Worm (Caenorhabditis elegans): ENCODE data around the gene ceh-10.
A peak's percentile ranks its signal among the peaks of the same experiment; 100 is the strongest.

ceh-10 gene

DNA sequence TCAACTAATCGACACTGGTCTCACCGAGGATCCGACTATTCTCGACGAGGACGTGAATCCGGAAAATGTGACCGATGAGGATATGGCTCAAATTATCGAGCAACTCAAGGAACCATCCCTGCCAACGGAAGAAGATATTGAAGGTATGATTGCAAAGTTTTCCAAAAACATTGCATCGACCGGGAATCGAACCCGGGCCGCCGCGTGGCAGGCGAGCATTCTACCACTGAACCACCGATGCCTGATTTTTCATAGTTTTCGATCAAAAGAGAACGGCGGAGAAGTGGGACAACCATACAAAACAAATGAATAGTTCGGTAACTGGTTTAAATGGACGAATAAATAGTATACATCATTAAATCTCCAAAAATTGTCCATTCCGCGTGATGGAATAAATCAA is 37.0 kb upstream of the ceh-10 start (continued):
- TF ChIP-seq php-3 (GFP tag; IDR thresholded peaks at IDR 0.05) (no peak), hif-1 (tag; optimal IDR thresholded peaks at IDR 0.05) (no peak)

DNA sequence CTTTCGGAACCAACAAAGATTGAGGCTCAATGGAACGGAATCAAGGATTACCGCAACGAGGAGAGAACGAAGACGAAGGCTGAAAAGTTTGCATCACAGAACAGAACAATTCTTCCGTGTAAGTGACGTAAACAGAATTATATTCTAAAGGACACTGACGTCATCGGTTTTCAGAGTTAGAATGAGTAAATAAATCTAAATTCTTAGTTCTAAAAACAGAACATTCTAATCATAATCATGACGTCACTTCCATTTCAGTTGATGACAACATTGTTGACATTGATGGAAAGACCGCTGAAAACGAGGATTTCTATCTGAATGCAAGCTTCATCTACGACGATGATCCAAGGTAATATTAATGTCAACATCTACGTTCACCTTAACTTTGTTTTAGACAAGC is 34.9 kb upstream of the ceh-10 start:
- TF ChIP-seq egl-43 (GFP tag; IDR thresholded peaks at IDR 0.05) (no peak), daf-12 (tag; optimal IDR thresholded peaks at IDR 0.05) (no peak), ceh-62 (tag; optimal IDR thresholded peaks at IDR 0.05) (no peak), unc-62 (GFP tag; optimal IDR thresholded peaks at IDR 0.05 in 1 of 2) (no peak), unc-62 (tag; optimal IDR thresholded peaks at IDR 0.05) (no peak), Y5F2A.4 (GFP tag; optimal IDR thresholded peaks at IDR 0.05) (no peak), nhr-10 (tag; optimal IDR thresholded peaks at IDR 0.05) (no peak), tag-97 (GFP tag; IDR thresholded peaks at IDR 0.05) (no peak), gei-8 (GFP tag; optimal IDR thresholded peaks at IDR 0.05) (no peak), Y48G9A.11 (GFP tag; IDR thresholded peaks at IDR 0.05) (no peak), F37D6.2 (tag; optimal IDR thresholded peaks at IDR 0.05) (no peak), zfp-3 (GFP tag; conservative IDR thresholded peaks at IDR 0.05) (no peak), pqm-1 (tag; optimal IDR thresholded peaks at IDR 0.05) (no peak), ZK337.2 (GFP tag; IDR thresholded peaks at IDR 0.05) (no peak), nhr-25 (tag; optimal IDR thresholded peaks at IDR 0.05; ENCODE audit: borderline replicate concordance, insufficient read depth) (no peak), nhr-48 (tag; optimal IDR thresholded peaks at IDR 0.05) (no peak), lin-38 (GFP tag; IDR thresholded peaks at IDR 0.05) (no peak), ama-1 (optimal IDR thresholded peaks at IDR 0.05) (no peak), aly-2 (tag; optimal IDR thresholded peaks at IDR 0.05) (no peak)

DNA sequence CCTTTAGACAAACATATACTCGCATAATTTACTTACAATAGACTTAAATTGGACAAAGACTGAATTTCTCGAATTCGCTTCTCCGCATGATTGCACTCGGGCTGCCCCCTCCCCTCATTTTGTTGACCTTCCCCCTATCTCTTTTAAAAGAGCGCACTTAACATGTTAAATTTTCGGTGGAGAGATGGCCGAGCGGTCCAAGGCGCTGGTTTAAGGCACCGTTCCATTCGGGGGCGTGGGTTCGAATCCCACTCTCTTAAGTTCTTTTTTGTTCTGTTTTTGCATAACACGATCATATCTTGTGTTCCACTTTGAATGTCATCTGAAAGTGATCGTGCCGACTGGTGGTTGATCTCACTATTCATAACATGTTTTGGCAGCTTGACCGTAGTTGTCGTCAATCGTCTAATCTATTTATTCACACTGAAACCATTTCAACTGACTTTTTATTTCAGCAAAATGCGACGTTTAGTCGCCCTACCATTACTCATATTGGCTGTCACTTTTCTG is 29.1 kb upstream of the ceh-10 start, which contains the start of gene cutl-23:
cutl-23 (plus strand) TSS at position 460 of the 510 bp plus-strand sequence.
- peak in 1 of 2 experiments; percentile 60; a peak in 1 of 4 replicates for TF ChIP-seq madf-5 (GFP tag; IDR thresholded peaks at IDR 0.05)
- TF ChIP-seq F37D6.2 (tag; optimal IDR thresholded peaks at IDR 0.05), result no peak
- no peak for TF ChIP-seq hlh-30 (tag; optimal IDR thresholded peaks at IDR 0.05; ENCODE audit: insufficient read depth)
- TF ChIP-seq nhr-6 (tag; optimal IDR thresholded peaks at IDR 0.05), result no peak
- peak; percentile 77 for TF ChIP-seq Y48G9A.11 (GFP tag; IDR thresholded peaks at IDR 0.05)
- TF ChIP-seq madf-9 (GFP tag; conservative IDR thresholded peaks at IDR 0.05), result peak; percentile 68
- no peak for TF ChIP-seq F49E8.2 (tag; optimal IDR thresholded peaks at IDR 0.05; ENCODE audit: borderline replicate concordance)
- TF ChIP-seq nhr-41 (GFP tag; IDR thresholded peaks at IDR 0.05), result no peak
- peak; percentile 71; the same call in 1 of the 2 replicates for TF ChIP-seq D1046.2 (GFP tag; IDR thresholded peaks at IDR 0.05)
- TF ChIP-seq nhr-25 (tag; optimal IDR thresholded peaks at IDR 0.05; ENCODE audit: borderline replicate concordance, insufficient read depth), result no peak
- peak; percentile 51 for TF ChIP-seq mxl-3 (GFP tag; optimal IDR thresholded peaks at IDR 0.05)
- no peak for TF ChIP-seq ztf-7 (tag; optimal IDR thresholded peaks at IDR 0.05)
- no peak for TF ChIP-seq lin-13 (GFP tag; optimal IDR thresholded peaks at IDR 0.05)
- TF ChIP-seq Y105C5A.15 (GFP tag; IDR thresholded peaks at IDR 0.05), result 0 out of 2 replicates have a peak, but pooled peaks have one; percentile 54
- no peak for TF ChIP-seq jun-1 (tag; optimal IDR thresholded peaks at IDR 0.05)
- peak; percentile 35 for TF ChIP-seq Y5F2A.4 (GFP tag; optimal IDR thresholded peaks at IDR 0.05)
- TF ChIP-seq unc-130 (GFP tag; optimal IDR thresholded peaks at IDR 0.05), result peak; percentile 51
- peak in 1 of 2 experiments; percentile 10 for TF ChIP-seq hif-1 (tag; optimal IDR thresholded peaks at IDR 0.05)
- TF ChIP-seq ceh-32 (tag; optimal IDR thresholded peaks at IDR 0.05; ENCODE audit: poor library complexity), result no peak
- no peak for TF ChIP-seq nhr-10 (tag; optimal IDR thresholded peaks at IDR 0.05)
- TF ChIP-seq zag-1 (tag; optimal IDR thresholded peaks at IDR 0.05), result no peak
- TF ChIP-seq skn-1 (tag; optimal IDR thresholded peaks at IDR 0.05), result no peak
- no peak for TF ChIP-seq nhr-48 (tag; optimal IDR thresholded peaks at IDR 0.05)
- TF ChIP-seq ceh-20 (GFP tag; IDR thresholded peaks at IDR 0.05), result 0 out of 2 replicates have a peak, but pooled peaks have one; percentile 30
- no peak for TF ChIP-seq F10B5.3 (tag; optimal IDR thresholded peaks at IDR 0.05)
- no peak for TF ChIP-seq nhr-237 (tag; optimal IDR thresholded peaks at IDR 0.05)
- peak; percentile 60; the same call in 1 of the 2 replicates for TF ChIP-seq T26A8.4 (GFP tag; IDR thresholded peaks at IDR 0.05)
- TF ChIP-seq mes-2 (tag; optimal IDR thresholded peaks at IDR 0.05; ENCODE audit: poor library complexity, severe bottlenecking), result peak; percentile 77
- TF ChIP-seq nhr-76 (tag; optimal IDR thresholded peaks at IDR 0.05), result no peak
- TF ChIP-seq nhr-102 (tag; optimal IDR thresholded peaks at IDR 0.05), result no peak
- no peak for TF ChIP-seq nhr-77 (tag; optimal IDR thresholded peaks at IDR 0.05)
- peak; percentile 72 for TF ChIP-seq ctbp-1 (GFP tag; IDR thresholded peaks at IDR 0.05)
- TF ChIP-seq spr-3 (GFP tag; optimal IDR thresholded peaks at IDR 0.05), result no peak
- no peak for TF ChIP-seq ama-1 (optimal IDR thresholded peaks at IDR 0.05)
